Fruit fly (Drosophila melanogaster) whole organism, embryonic: ENCODE measurements around the gene CG9630.

Experiments
- CG10654 ChIP-seq: fragments of 200-800 bp; sonication (Bioruptor generic); optimal IDR thresholded peaks from 2 replicates; lab custom pipeline; 2016; ENCODE audit warnings: missing biosample characterization, missing genetic modification characterization
- CG14441 ChIP-seq: fragments of 200-800 bp; sonication (Bioruptor generic); IDR thresholded peaks from 2 replicates; pipeline ENCODE4 v1.3.6; 2022; ENCODE audit warnings: missing biosample characterization, missing genetic modification characterization
- CG14710 ChIP-seq: fragments of 200-800 bp; sonication (Bioruptor generic); optimal IDR thresholded peaks from 3 replicates; lab custom pipeline; 2019; ENCODE audit warnings: missing biosample characterization, mild to moderate bottlenecking, missing genetic modification characterization, moderate library complexity
- CG15601 ChIP-seq: fragments of 200-800 bp; sonication (Bioruptor generic); optimal IDR thresholded peaks from 3 replicates; lab custom pipeline; 2019; ENCODE audit warnings: missing biosample characterization, mild to moderate bottlenecking, missing genetic modification characterization, moderate library complexity
- CG1603 ChIP-seq: fragments of 200-800 bp; sonication (Bioruptor generic); optimal IDR thresholded peaks from 2 replicates; lab custom pipeline; 2019; ENCODE audit warnings: missing biosample characterization, mild to moderate bottlenecking, missing genetic modification characterization, moderate library complexity
- CG16813 ChIP-seq: fragments of 200-800 bp; sonication (Bioruptor generic); IDR thresholded peaks from 3 replicates; pipeline ENCODE4 v1.3.6; 2022; ENCODE audit warnings: missing biosample characterization, missing genetic modification characterization; ENCODE audit not compliant: partially characterized antibody
- CG17568 ChIP-seq: fragments of 200-800 bp; sonication (Bioruptor generic); optimal IDR thresholded peaks from 2 replicates; lab custom pipeline; 2018; ENCODE audit warnings: missing biosample characterization, mild to moderate bottlenecking, missing genetic modification characterization, moderate library complexity
- CG17912 ChIP-seq: fragments of 200-800 bp; sonication (Bioruptor generic); optimal IDR thresholded peaks from 2 replicates; lab custom pipeline; 2018; ENCODE audit warnings: missing biosample characterization, mild to moderate bottlenecking, missing genetic modification characterization
- CG18599 ChIP-seq: fragments of 200-800 bp; sonication (Bioruptor generic); optimal IDR thresholded peaks from 3 replicates; lab custom pipeline; 2017; ENCODE audit warnings: missing biosample characterization, missing genetic modification characterization, mild to moderate bottlenecking, moderate library complexity, missing genetic modification reagents
- CG18764 ChIP-seq: fragments of 200-800 bp; sonication (Bioruptor generic); optimal IDR thresholded peaks from 3 replicates; lab custom pipeline; 2016; ENCODE audit warnings: missing biosample characterization, missing genetic modification characterization
- CG2120 ChIP-seq: fragments of 200-800 bp; sonication (Bioruptor generic); optimal IDR thresholded peaks from 3 replicates; lab custom pipeline; 2016; ENCODE audit warnings: missing biosample characterization, missing genetic modification characterization
- CG2678 ChIP-seq: fragments of 200-800 bp; sonication (Bioruptor generic); optimal IDR thresholded peaks from 3 replicates; lab custom pipeline; 2019; ENCODE audit warnings: missing biosample characterization, mild to moderate bottlenecking, missing genetic modification characterization, moderate library complexity
- CG31365 ChIP-seq: fragments of 200-800 bp; sonication (Bioruptor generic); optimal IDR thresholded peaks from 2 replicates; lab custom pipeline; 2018; ENCODE audit warnings: missing biosample characterization, mild to moderate bottlenecking, missing genetic modification characterization
- CG6765 ChIP-seq: fragments of 200-800 bp; sonication (Bioruptor generic); optimal IDR thresholded peaks from 3 replicates; lab custom pipeline; 2017; ENCODE audit warnings: missing biosample characterization, mild to moderate bottlenecking, missing genetic modification characterization
- CG6854 ChIP-seq: fragments of 200-800 bp; sonication (Bioruptor generic); optimal IDR thresholded peaks from 3 replicates; lab custom pipeline; 2017; ENCODE audit warnings: missing biosample characterization, mild to moderate bottlenecking, missing genetic modification characterization
- CG8388 ChIP-seq: fragments of 200-800 bp; sonication (Bioruptor generic); optimal IDR thresholded peaks from 2 replicates; lab custom pipeline; 2019; ENCODE audit warnings: missing biosample characterization, mild to moderate bottlenecking, missing genetic modification characterization, moderate library complexity
- CG8765 ChIP-seq: fragments of 200-800 bp; sonication (Bioruptor generic); IDR thresholded peaks from 2 replicates; pipeline ENCODE4 v1.3.6; 2022; ENCODE audit warnings: missing biosample characterization, missing genetic modification characterization
- CG8924 ChIP-seq: fragments of 200-800 bp; optimal IDR thresholded peaks from 3 replicates; lab custom pipeline; 2019; ENCODE audit warnings: missing biosample characterization, mild to moderate bottlenecking, missing genetic modification characterization, moderate library complexity
- CG9817 ChIP-seq: fragments of 200-800 bp; sonication (Bioruptor generic); optimal IDR thresholded peaks from 2 replicates; lab custom pipeline; 2018; ENCODE audit warnings: missing biosample characterization, mild to moderate bottlenecking, missing genetic modification characterization, moderate library complexity
- CHES-1-like ChIP-seq: fragments of 200-800 bp; sonication (Bioruptor generic); optimal IDR thresholded peaks from 2 replicates; lab custom pipeline; 2016; ENCODE audit warnings: missing biosample characterization, missing genetic modification characterization
- Camta ChIP-seq: fragments of 200-800 bp; sonication (Bioruptor generic); optimal IDR thresholded peaks from 2 replicates; lab custom pipeline; 2016; ENCODE audit warnings: missing biosample characterization, missing genetic modification characterization
- Chrac-16 ChIP-seq: fragments of 200-800 bp; sonication (Bioruptor generic); optimal IDR thresholded peaks from 3 replicates; lab custom pipeline; 2016; ENCODE audit warnings: missing biosample characterization, missing genetic modification characterization
- Dek ChIP-seq: fragments of 200-800 bp; sonication (Bioruptor generic); optimal IDR thresholded peaks from 3 replicates; lab custom pipeline; 2019; ENCODE audit warnings: missing biosample characterization, mild to moderate bottlenecking, missing genetic modification characterization, moderate library complexity
- Doc2 ChIP-seq: fragments of 200-800 bp; sonication (Bioruptor generic); IDR thresholded peaks from 2 replicates; pipeline ENCODE4 v1.3.6; 2022; ENCODE audit warnings: missing biosample characterization, missing genetic modification characterization
- Dref ChIP-seq: fragments of 200-800 bp; sonication (Bioruptor generic); IDR thresholded peaks from 2 replicates; pipeline ENCODE4 v1.3.6; 2022; ENCODE audit warnings: missing biosample characterization, missing genetic modification characterization
- Fer3 ChIP-seq: fragments of 200-800 bp; sonication (Bioruptor generic); optimal IDR thresholded peaks from 2 replicates; lab custom pipeline; 2018; ENCODE audit warnings: missing biosample characterization, mild to moderate bottlenecking, missing genetic modification characterization, moderate library complexity
- Gsc ChIP-seq: fragments of 200-800 bp; sonication (Bioruptor generic); IDR thresholded peaks from 2 replicates; pipeline ENCODE4 v1.3.6; 2022; ENCODE audit warnings: missing biosample characterization, missing genetic modification characterization
- HLH54F ChIP-seq: fragments of 200-800 bp; sonication (Bioruptor generic); optimal IDR thresholded peaks from 3 replicates; lab custom pipeline; 2016; ENCODE audit warnings: missing biosample characterization, missing genetic modification characterization
- Hr78 ChIP-seq, 2 experiments: fragments of 200-800 bp in 1 of 2; fragments of >200 bp in 1 of 2; sonication (Bioruptor generic) in 1 of 2; optimal IDR thresholded peaks; 2 replicates each; lab custom pipeline; 2017 to 2019; ENCODE audit warnings: missing biosample characterization in 2 of 2, missing genetic modification characterization in 2 of 2, mild to moderate bottlenecking in 1 of 2, moderate library complexity in 1 of 2
- Lhr ChIP-seq: fragments of 200-800 bp; sonication (Bioruptor generic); optimal IDR thresholded peaks from 3 replicates; lab custom pipeline; 2017; ENCODE audit warnings: mild to moderate bottlenecking, missing biosample characterization, missing genetic modification reagents, missing genetic modification characterization
- MESR4 ChIP-seq: fragments of 200-800 bp; sonication (Bioruptor generic); optimal IDR thresholded peaks from 2 replicates; lab custom pipeline; 2018; ENCODE audit warnings: missing biosample characterization, mild to moderate bottlenecking, missing genetic modification characterization, moderate library complexity
- NFAT ChIP-seq: fragments of 200-800 bp; sonication (Bioruptor generic); IDR thresholded peaks from 2 replicates; pipeline ENCODE4 v1.3.6; 2022; ENCODE audit warnings: missing biosample characterization, missing genetic modification characterization
- Nf-YC ChIP-seq: fragments of 200-800 bp; optimal IDR thresholded peaks from 3 replicates; lab custom pipeline; 2019; ENCODE audit warnings: missing biosample characterization, mild to moderate bottlenecking, missing genetic modification characterization, moderate library complexity
- NfI ChIP-seq: fragments of 200-800 bp; sonication (Bioruptor generic); optimal IDR thresholded peaks from 3 replicates; lab custom pipeline; 2018; ENCODE audit warnings: missing biosample characterization, mild to moderate bottlenecking, missing genetic modification characterization, moderate library complexity
- Sin3A ChIP-seq: fragments of >200 bp; optimal IDR thresholded peaks from 2 replicates; lab custom pipeline; 2018
- cad ChIP-seq: fragments of >200 bp; optimal IDR thresholded peaks from 2 replicates; lab custom pipeline; 2017; ENCODE audit warnings: missing biosample characterization, missing genetic modification characterization
- chinmo ChIP-seq: fragments of 200-800 bp; sonication (Bioruptor generic); IDR thresholded peaks from 4 replicates; pipeline ENCODE4 v1.3.6; 2022; ENCODE audit warnings: missing biosample characterization, missing genetic modification characterization; ENCODE audit not compliant: partially characterized antibody
- chn ChIP-seq: fragments of 200-800 bp; sonication (Bioruptor generic); optimal IDR thresholded peaks from 2 replicates; lab custom pipeline; 2016; ENCODE audit warnings: missing biosample characterization, missing genetic modification characterization
- gcm2 ChIP-seq: fragments of 200-800 bp; sonication (Bioruptor generic); optimal IDR thresholded peaks from 2 replicates; lab custom pipeline; 2016; ENCODE audit warnings: missing biosample characterization, missing genetic modification characterization
- gfzf ChIP-seq: fragments of 200-800 bp; sonication (Bioruptor generic); optimal IDR thresholded peaks from 2 replicates; lab custom pipeline; 2016; ENCODE audit warnings: missing biosample characterization, mild to moderate bottlenecking, missing genetic modification characterization, moderate library complexity
- grau ChIP-seq: fragments of 200-800 bp; optimal IDR thresholded peaks from 3 replicates; lab custom pipeline; 2019; ENCODE audit warnings: missing biosample characterization, mild to moderate bottlenecking, missing genetic modification characterization, moderate library complexity
- p53 ChIP-seq: fragments of 200-800 bp; sonication (Bioruptor generic); optimal IDR thresholded peaks from 2 replicates; lab custom pipeline; 2016; ENCODE audit warnings: missing biosample characterization, missing genetic modification characterization
- slbo ChIP-seq: fragments of 200-800 bp; sonication (Bioruptor generic); IDR thresholded peaks from 2 replicates; pipeline ENCODE4 v1.3.6; 2022; ENCODE audit warnings: missing biosample characterization, missing genetic modification characterization
- sob ChIP-seq: fragments of 200-800 bp; sonication (Bioruptor generic); IDR thresholded peaks from 2 replicates; pipeline ENCODE4 v1.3.6; 2022; ENCODE audit warnings: missing biosample characterization, missing genetic modification characterization
- sug ChIP-seq: fragments of 200-800 bp; optimal IDR thresholded peaks from 2 replicates; lab custom pipeline; 2019; ENCODE audit warnings: missing biosample characterization, mild to moderate bottlenecking, missing genetic modification characterization, moderate library complexity
- tap ChIP-seq: fragments of 200-800 bp; optimal IDR thresholded peaks from 3 replicates; lab custom pipeline; 2019; ENCODE audit warnings: missing biosample characterization, mild to moderate bottlenecking, missing genetic modification characterization, moderate library complexity
- tin ChIP-seq: fragments of 200-800 bp; sonication (Bioruptor generic); optimal IDR thresholded peaks from 3 replicates; lab custom pipeline; 2016; ENCODE audit warnings: missing biosample characterization, missing genetic modification characterization
- tup ChIP-seq: fragments of 200-800 bp; sonication (Bioruptor generic); optimal IDR thresholded peaks from 2 replicates; lab custom pipeline; 2016; ENCODE audit warnings: missing biosample characterization, mild to moderate bottlenecking, missing genetic modification characterization, moderate library complexity
- vnd ChIP-seq: fragments of 200-800 bp; sonication (Bioruptor generic); IDR thresholded peaks from 3 replicates; pipeline ENCODE4 v1.3.6; 2022; ENCODE audit warnings: missing biosample characterization, missing genetic modification characterization; ENCODE audit not compliant: partially characterized antibody
- zf30C ChIP-seq: fragments of 200-800 bp; sonication (Bioruptor generic); optimal IDR thresholded peaks from 3 replicates; lab custom pipeline; 2018; ENCODE audit warnings: missing biosample characterization, mild to moderate bottlenecking, missing genetic modification characterization

The CG9630 gene

DNA sequence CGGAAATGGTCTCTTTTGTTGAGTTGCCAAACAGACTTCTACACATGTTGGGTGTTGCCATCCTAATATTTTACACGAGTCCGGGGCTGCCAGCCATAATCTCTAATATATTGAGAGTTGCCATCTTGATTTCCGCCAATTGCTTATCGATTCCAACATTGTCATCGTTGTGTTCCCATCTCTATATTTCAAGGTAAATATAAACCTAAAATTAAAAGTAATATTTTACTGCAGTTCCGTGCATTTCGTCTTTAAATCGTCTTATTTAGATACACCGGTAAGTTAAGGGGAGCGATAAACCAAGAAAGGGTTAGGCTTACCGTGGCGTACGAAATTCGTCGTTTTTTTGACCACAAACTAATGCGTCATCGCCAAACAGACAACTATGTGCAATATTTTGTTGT is 36.3 kb downstream of the CG9630 start, which contains the start of gene PolI (continued):
- TF ChIP-seq Chrac-16 (GFP tag; lab: Kevin White, UChicago) (no peak), Dek (tag; lab: Kevin White, UChicago) (peak; percentile 60), CG2120 (GFP tag; lab: Kevin White, UChicago) (peak; percentile 58), tup (no peak), CG8388 (GFP tag; lab: Kevin White, UChicago) (no peak), NfI (GFP tag; lab: Kevin White, UChicago) (peak; percentile 26), vnd (no peak), tin (GFP tag; lab: Kevin White, UChicago) (peak; percentile 13), Dref (peak; percentile 87), Sin3A (lab: Kevin White, UChicago) (peak; percentile 13), Lhr (GFP tag; lab: Kevin White, UChicago) (peak; percentile 96), chinmo (GFP tag; lab: Robert Waterston, UW) (0 out of 4 replicates have a peak, but pooled peaks have one; percentile 57), NFAT (GFP tag; lab: Robert Waterston, UW) (peak; percentile 6; the same call in 1 of the 2 replicates), CG15601 (tag; lab: Kevin White, UChicago) (peak; percentile 60), sug (tag; lab: Kevin White, UChicago) (peak; percentile 62), CG18764 (GFP tag; lab: Kevin White, UChicago) (no peak), cad (GFP tag; lab: Kevin White, UChicago) (no peak), CG8765 (GFP tag; lab: Robert Waterston, UW) (no peak), CG10654 (GFP tag; lab: Kevin White, UChicago) (peak; percentile 27), p53 (GFP tag; lab: Kevin White, UChicago) (peak; percentile 25), grau (tag; lab: Kevin White, UChicago) (peak; percentile 12), MESR4 (GFP tag; lab: Kevin White, UChicago) (peak; percentile 88), CG8924 (tag; lab: Kevin White, UChicago) (peak; percentile 2), CG2678 (tag; lab: Kevin White, UChicago) (no peak), sob (GFP tag; lab: Robert Waterston, UW) (peak; percentile 34; the same call in 1 of the 2 replicates), Fer3 (tag; lab: Kevin White, UChicago) (no peak), CG31365 (tag; lab: Kevin White, UChicago) (peak; percentile 23), CHES-1-like (GFP tag; lab: Kevin White, UChicago) (peak; percentile 27), Doc2 (GFP tag; lab: Robert Waterston, UW) (no peak), gcm2 (GFP tag; lab: Kevin White, UChicago) (no peak), Gsc (no peak), CG16813 (GFP tag; lab: Robert Waterston, UW) (0 out of 3 replicates have a peak, but pooled peaks have one; percentile 36), gfzf (GFP tag; lab: Kevin White, UChicago) (peak; percentile 29), CG17568 (GFP tag; lab: Kevin White, UChicago) (peak; percentile 22), zf30C (GFP tag; lab: Kevin White, UChicago) (no peak), CG14710 (peak; percentile 68), CG14441 (GFP tag; lab: Robert Waterston, UW) (0 out of 2 replicates have a peak, but pooled peaks have one; percentile 15), CG17912 (GFP tag; lab: Kevin White, UChicago) (no peak), chn (GFP tag; lab: Kevin White, UChicago) (peak; percentile 25), CG1603 (tag; lab: Kevin White, UChicago) (peak; percentile 74), Nf-YC (peak; percentile 37), CG18599 (GFP tag; lab: Kevin White, UChicago) (no peak), Camta (GFP tag; lab: Kevin White, UChicago) (peak; percentile 19), slbo (GFP tag; lab: Robert Waterston, UW) (no peak; the same call in 1 of the 2 replicates), Hr78 (GFP tag; optimal IDR thresholded peaks at IDR 0.05; lab: Kevin White, UChicago) (no peak), CG6765 (GFP tag; lab: Kevin White, UChicago) (no peak), CG6854 (GFP tag; lab: Kevin White, UChicago) (no peak), tap (tag; lab: Kevin White, UChicago) (no peak), HLH54F (peak; percentile 16), CG9817 (no peak)
